Fruit fly (Drosophila melanogaster): Measurements from ENCODE around the gene pnr.

DNA sequence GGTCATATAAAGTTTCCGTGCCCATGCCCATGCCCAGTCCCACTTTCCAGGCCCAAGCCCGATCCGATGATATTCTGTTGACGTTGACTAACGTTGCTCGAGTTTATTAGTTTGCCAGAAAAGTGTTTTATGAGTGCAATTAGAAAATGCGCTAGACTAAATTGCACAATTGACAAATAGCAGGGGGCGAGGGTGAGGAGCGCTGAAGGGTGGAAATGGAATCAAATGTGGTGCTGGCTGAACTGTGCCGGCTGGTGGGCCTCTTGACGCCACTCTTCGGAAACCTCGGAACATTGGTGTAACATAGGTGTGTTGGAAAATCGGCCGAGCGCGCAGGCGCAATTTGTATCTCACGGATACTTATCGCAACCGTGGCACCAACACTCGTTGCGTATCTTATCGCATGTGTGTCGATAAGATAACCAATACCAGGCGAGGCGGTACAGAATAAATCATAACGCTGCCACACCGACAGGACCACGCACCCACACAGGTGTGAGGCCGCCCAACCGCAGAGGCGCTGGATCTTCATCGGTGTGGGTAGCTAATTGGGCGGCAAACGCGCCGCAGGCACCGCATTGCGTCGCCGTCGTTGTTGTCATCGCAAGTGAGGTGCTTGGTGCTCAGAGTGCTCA, 14.1 kb upstream of the pnr start:
- TF ChIP-seq CG34367 (tag; optimal IDR thresholded peaks at IDR 0.05) (no peak), Snoo (tag; optimal IDR thresholded peaks at IDR 0.05) (no peak), Pif1A (GFP tag; optimal IDR thresholded peaks at IDR 0.05) (no peak), CG15710 (tag; optimal IDR thresholded peaks at IDR 0.05) (no peak)

Measured in whole organism, pupa.